Worm (Caenorhabditis elegans): ENCODE measurements around the gene R144.6.
A peak's percentile ranks its signal among the peaks of the same experiment; 100 is the strongest.

Gene R144.6

ce11 chrIII:4968146-4968545 is 36.4 kb downstream of the R144.6 start:
- TF ChIP-seq elt-3 (tag; optimal IDR thresholded peaks at IDR 0.05) = no peak
- peak; percentile 2 for TF ChIP-seq nhr-129 (tag; optimal IDR thresholded peaks at IDR 0.05)
- TF ChIP-seq C34F6.9 (tag; optimal IDR thresholded peaks at IDR 0.05) = peak; percentile 41
- no peak for TF ChIP-seq blmp-1 (tag; optimal IDR thresholded peaks at IDR 0.05; ENCODE audit: insufficient read depth)
- peak in 1 of 2 experiments; percentile 32 for TF ChIP-seq lsy-2 (tag; optimal IDR thresholded peaks at IDR 0.05)

ce11 chrIII:4967236-4967635 is 37.3 kb downstream of the R144.6 start:
- TF ChIP-seq zag-1 (tag; optimal IDR thresholded peaks at IDR 0.05) (peak; percentile 49), lsy-2 (tag; optimal IDR thresholded peaks at IDR 0.05) (peak in 1 of 2 experiments; percentile 26), C34F6.9 (tag; optimal IDR thresholded peaks at IDR 0.05) (peak; percentile 29), gmeb-1 (tag; optimal IDR thresholded peaks at IDR 0.05) (no peak)

ce11 chrIII:4965271-4965670 is 39.2 kb downstream of the R144.6 start, which contains the start of gene nca-2:
Gene nca-2, plus strand, starts transcription at chrIII:4965571.
- TF ChIP-seq C34F6.9 (tag; optimal IDR thresholded peaks at IDR 0.05) = no peak
- no peak for TF ChIP-seq nhr-21 (tag; optimal IDR thresholded peaks at IDR 0.05)
- TF ChIP-seq elt-3 (tag; optimal IDR thresholded peaks at IDR 0.05) = no peak
- no peak for TF ChIP-seq snpc-4 (tag; optimal IDR thresholded peaks at IDR 0.05)
- TF ChIP-seq aly-2 (tag; optimal IDR thresholded peaks at IDR 0.05) = no peak
- no peak for TF ChIP-seq peb-1 (tag; optimal IDR thresholded peaks at IDR 0.05)
- no peak for TF ChIP-seq nhr-23 (tag; optimal IDR thresholded peaks at IDR 0.05)
- no peak for TF ChIP-seq sma-3 (GFP tag; optimal IDR thresholded peaks at IDR 0.05)

- TF ChIP-seq alr-1 (tag; optimal IDR thresholded peaks at IDR 0.05) = no peak
- peak; percentile 27 for TF ChIP-seq dmd-4 (tag; optimal IDR thresholded peaks at IDR 0.05)
- TF ChIP-seq lin-11 (tag; optimal IDR thresholded peaks at IDR 0.05) = peak; percentile 62
- TF ChIP-seq nhr-21 (tag; optimal IDR thresholded peaks at IDR 0.05) = peak; percentile 75
- TF ChIP-seq unc-39 (tag; optimal IDR thresholded peaks at IDR 0.05) = no peak
- no peak for TF ChIP-seq nhr-237 (tag; optimal IDR thresholded peaks at IDR 0.05)
- TF ChIP-seq skn-1 (tag; optimal IDR thresholded peaks at IDR 0.05) = no peak
- peak; percentile 84 for TF ChIP-seq mab-5 (tag; optimal IDR thresholded peaks at IDR 0.05)
- TF ChIP-seq nhr-12 (tag; optimal IDR thresholded peaks at IDR 0.05) = no peak
- TF ChIP-seq F13H6.1 (tag; optimal IDR thresholded peaks at IDR 0.05) = peak; percentile 85
- peak; percentile 55 for TF ChIP-seq nhr-10 (tag; optimal IDR thresholded peaks at IDR 0.05)
- TF ChIP-seq lin-13 (GFP tag; optimal IDR thresholded peaks at IDR 0.05) = peak; percentile 89
- peak; percentile 73 for TF ChIP-seq ama-1 (optimal IDR thresholded peaks at IDR 0.05)
- peak; percentile 90 for TF ChIP-seq sma-3 (GFP tag; optimal IDR thresholded peaks at IDR 0.05)
- peak; percentile 93 for TF ChIP-seq crh-2 (tag; optimal IDR thresholded peaks at IDR 0.05)
- TF ChIP-seq R02D3.7 (tag; optimal IDR thresholded peaks at IDR 0.05) = peak; percentile 37
- peak; percentile 63 for TF ChIP-seq blmp-1 (tag; optimal IDR thresholded peaks at IDR 0.05; ENCODE audit: insufficient read depth)
- TF ChIP-seq mdl-1 (tag; optimal IDR thresholded peaks at IDR 0.05) = peak in 1 of 2 experiments; percentile 34
- TF ChIP-seq nhr-11 (tag; optimal IDR thresholded peaks at IDR 0.05) = no peak
- peak; percentile 80 for TF ChIP-seq sem-4 (tag; optimal IDR thresholded peaks at IDR 0.05)
- TF ChIP-seq lin-39 (tag; optimal IDR thresholded peaks at IDR 0.05) = no peak
- TF ChIP-seq nhr-25 (tag; optimal IDR thresholded peaks at IDR 0.05) = no peak
- peak; percentile 95 for TF ChIP-seq unc-55 (GFP tag; optimal IDR thresholded peaks at IDR 0.05)
- TF ChIP-seq elt-3 (tag; optimal IDR thresholded peaks at IDR 0.05) = no peak
- peak; percentile 100 for TF ChIP-seq gmeb-1 (tag; optimal IDR thresholded peaks at IDR 0.05)
- peak; percentile 76 for TF ChIP-seq nhr-77 (tag; optimal IDR thresholded peaks at IDR 0.05)
- peak; percentile 36 for TF ChIP-seq ceh-82 (tag; optimal IDR thresholded peaks at IDR 0.05)
- peak; percentile 2 for TF ChIP-seq ZK546.5 (tag; optimal IDR thresholded peaks at IDR 0.05)
- TF ChIP-seq C34F6.9 (tag; optimal IDR thresholded peaks at IDR 0.05) = peak; percentile 97
- TF ChIP-seq nhr-6 (tag; optimal IDR thresholded peaks at IDR 0.05) = peak; percentile 72
- TF ChIP-seq snpc-4 (tag; optimal IDR thresholded peaks at IDR 0.05) = peak; percentile 71
- no peak for TF ChIP-seq elt-1 (tag; optimal IDR thresholded peaks at IDR 0.05)
- TF ChIP-seq ztf-4 (tag; optimal IDR thresholded peaks at IDR 0.05) = peak; percentile 55
- TF ChIP-seq nhr-129 (tag; optimal IDR thresholded peaks at IDR 0.05) = peak; percentile 78
- peak; percentile 40 for TF ChIP-seq zag-1 (tag; optimal IDR thresholded peaks at IDR 0.05)
- peak; percentile 92 for TF ChIP-seq sma-9 (GFP tag; optimal IDR thresholded peaks at IDR 0.05)
- no peak for TF ChIP-seq sma-9 (tag; optimal IDR thresholded peaks at IDR 0.05)
- TF ChIP-seq Y55F3AM.14 (GFP tag; optimal IDR thresholded peaks at IDR 0.05) = peak; percentile 20
- TF ChIP-seq aly-2 (tag; optimal IDR thresholded peaks at IDR 0.05) = no peak
- peak; percentile 73 for TF ChIP-seq fos-1 (tag; optimal IDR thresholded peaks at IDR 0.05)
- no peak for TF ChIP-seq nhr-23 (tag; optimal IDR thresholded peaks at IDR 0.05)
- peak; percentile 11 for TF ChIP-seq ceh-16 (tag; optimal IDR thresholded peaks at IDR 0.05)
- peak; percentile 26 for TF ChIP-seq mbf-1 (tag; optimal IDR thresholded peaks at IDR 0.05)
- no peak for TF ChIP-seq unc-62 (GFP tag; optimal IDR thresholded peaks at IDR 0.05)
- TF ChIP-seq egl-27 (tag; optimal IDR thresholded peaks at IDR 0.05) = no peak
These were observed 41.6 kb downstream of the R144.6 start, which contains the start of gene C27F2.9 for ce11 chrIII:4962886-4963285. Gene C27F2.9, minus strand, starts transcription at chrIII:4963044.

All from whole organism, L2 larva.